Worm (Caenorhabditis elegans) whole organism, L1 larva: ENCODE measurements around the gene C35C5.8.

Experiments used
- C04F5.9 ChIP-seq: sonication (generic microtip); optimal IDR thresholded peaks from 2 replicates; lab custom pipeline; 2016; ENCODE audit warnings: missing genetic modification characterization, missing compliant biosample characterization
- C16A3.4 ChIP-seq: fragments of 150-350 bp; optimal IDR thresholded peaks from 2 replicates; lab custom pipeline; 2014; ENCODE audit warnings: missing biosample characterization, missing genetic modification characterization
- F16B12.6 ChIP-seq: fragments of 150-350 bp; optimal IDR thresholded peaks from 2 replicates; lab custom pipeline; 2014; ENCODE audit warnings: missing biosample characterization, missing genetic modification characterization
- Y116A8C.19 ChIP-seq: sonication (generic microtip); optimal IDR thresholded peaks from 2 replicates; lab custom pipeline; 2016; ENCODE audit warnings: missing compliant biosample characterization, missing genetic modification characterization, borderline replicate concordance
- blmp-1 ChIP-seq: fragments of 150-350 bp; optimal IDR thresholded peaks from 2 replicates; lab custom pipeline; 2014; ENCODE audit warnings: missing biosample characterization, missing genetic modification characterization
- ceh-8 ChIP-seq: fragments of 200-800 bp; sonication (Bioruptor generic); optimal IDR thresholded peaks from 2 replicates; lab custom pipeline; 2018; ENCODE audit warnings: mild to moderate bottlenecking, missing genetic modification characterization, moderate library complexity, missing compliant biosample characterization
- ceh-88 ChIP-seq: fragments of 200-800 bp; sonication (Bioruptor generic); IDR thresholded peaks from 2 replicates; pipeline ENCODE4 v1.3.6; 2022; ENCODE audit warnings: missing genetic modification characterization, missing compliant biosample characterization
- ces-1 ChIP-seq: fragments of 150-350 bp; optimal IDR thresholded peaks from 2 replicates; lab custom pipeline; 2014; ENCODE audit warnings: missing biosample characterization, missing genetic modification reagents, missing genetic modification characterization
- efl-1 ChIP-seq, 4 experiments: fragments of 150-350 bp; optimal IDR thresholded peaks in 3 of 4; peaks in 1 of 4; 1 replicate in 1 of 4; 2 replicates in 3 of 4; lab custom pipeline; 2014; ENCODE audit warnings: missing biosample characterization in 2 of 4, missing genetic modification characterization in 2 of 4, missing genetic modification reagents in 2 of 4
- efl-3 ChIP-seq: fragments of 200-800 bp; sonication (Bioruptor generic); optimal IDR thresholded peaks from 2 replicates; lab custom pipeline; 2018; ENCODE audit warnings: mild to moderate bottlenecking, missing genetic modification characterization, missing compliant biosample characterization
- egl-13 ChIP-seq: sonication (generic microtip); optimal IDR thresholded peaks from 2 replicates; lab custom pipeline; 2016; ENCODE audit warnings: missing genotype, missing genetic modification reagents, missing genetic modification characterization, missing compliant biosample characterization
- elt-2 ChIP-seq: sonication (generic microtip); optimal IDR thresholded peaks from 2 replicates; lab custom pipeline; 2016; ENCODE audit warnings: missing genetic modification characterization, mild to moderate bottlenecking, inconsistent platforms, missing compliant biosample characterization, missing genetic modification reagents
- ets-5 ChIP-seq: fragments of 200-800 bp; sonication (Bioruptor generic); IDR thresholded peaks from 2 replicates; pipeline ENCODE4 v1.3.6; 2022; ENCODE audit warnings: missing genetic modification characterization, missing compliant biosample characterization
- fkh-4 ChIP-seq: sonication (generic microtip); optimal IDR thresholded peaks from 2 replicates; lab custom pipeline; 2016; ENCODE audit warnings: missing compliant biosample characterization, missing genetic modification characterization, borderline replicate concordance
- lin-13 ChIP-seq: fragments of 150-350 bp; optimal IDR thresholded peaks from 2 replicates; lab custom pipeline; 2014; ENCODE audit warnings: missing biosample characterization, missing genetic modification reagents, missing genetic modification characterization
- lin-14 ChIP-seq: fragments of 200-800 bp; sonication (Bioruptor generic); optimal IDR thresholded peaks from 2 replicates; lab custom pipeline; 2018; ENCODE audit warnings: mild to moderate bottlenecking, missing genetic modification characterization, moderate library complexity, missing compliant biosample characterization
- lin-15B ChIP-seq: fragments of 150-350 bp; sonication (generic microtip); optimal IDR thresholded peaks from 3 replicates; lab custom pipeline; 2014; ENCODE audit warnings: missing biosample characterization, missing genetic modification characterization
- lin-35 ChIP-seq, 2 experiments: fragments of 150-350 bp; optimal IDR thresholded peaks; 2 replicates each; lab custom pipeline; 2014; ENCODE audit warnings: missing biosample characterization in 2 of 2, missing genetic modification characterization in 2 of 2, missing genetic modification reagents in 2 of 2
- lin-39 ChIP-seq: fragments of 150-350 bp; optimal IDR thresholded peaks from 2 replicates; lab custom pipeline; 2014; ENCODE audit warnings: missing biosample characterization, missing genetic modification reagents, missing genetic modification characterization
- lsy-2 ChIP-seq, 2 experiments: fragments of 150-350 bp; optimal IDR thresholded peaks; 2 replicates each; lab custom pipeline; 2014; ENCODE audit warnings: missing biosample characterization in 2 of 2, missing genetic modification characterization in 2 of 2
- mef-2 ChIP-seq: fragments of 150-350 bp; optimal IDR thresholded peaks from 2 replicates; lab custom pipeline; 2014; ENCODE audit warnings: missing biosample characterization, missing genetic modification characterization
- nhr-11 ChIP-seq: fragments of 150-350 bp; optimal IDR thresholded peaks from 2 replicates; lab custom pipeline; 2014; ENCODE audit warnings: missing biosample characterization, missing genetic modification characterization
- nhr-12 ChIP-seq: sonication (generic microtip); optimal IDR thresholded peaks from 2 replicates; lab custom pipeline; 2017; ENCODE audit warnings: missing biosample characterization, missing genetic modification characterization
- nhr-19 ChIP-seq: fragments of 200-800 bp; sonication (Bioruptor generic); conservative IDR thresholded peaks from 2 replicates; pipeline ENCODE4 v1.3.6; 2022; ENCODE audit warnings: missing genetic modification characterization, missing compliant biosample characterization
- nhr-20 ChIP-seq: sonication (generic microtip); optimal IDR thresholded peaks from 2 replicates; lab custom pipeline; 2016; ENCODE audit warnings: mild to moderate bottlenecking, missing genetic modification characterization, missing compliant biosample characterization
- nhr-237 ChIP-seq: fragments of 150-350 bp; optimal IDR thresholded peaks from 2 replicates; lab custom pipeline; 2014; ENCODE audit warnings: missing biosample characterization, missing genetic modification characterization
- nhr-28 ChIP-seq: fragments of 150-350 bp; optimal IDR thresholded peaks from 2 replicates; lab custom pipeline; 2014; ENCODE audit warnings: missing biosample characterization, missing genetic modification characterization
- nhr-47 ChIP-seq: sonication (generic microtip); optimal IDR thresholded peaks from 2 replicates; lab custom pipeline; 2016; ENCODE audit warnings: mild to moderate bottlenecking, missing genetic modification characterization, moderate library complexity, missing compliant biosample characterization
- nhr-71 ChIP-seq: sonication (generic microtip); optimal IDR thresholded peaks from 2 replicates; lab custom pipeline; 2016; ENCODE audit warnings: mild to moderate bottlenecking, missing genetic modification characterization, moderate library complexity, missing compliant biosample characterization
- nhr-77 ChIP-seq: fragments of 150-350 bp; optimal IDR thresholded peaks from 2 replicates; lab custom pipeline; 2014; ENCODE audit warnings: missing biosample characterization, missing genetic modification characterization
- nhr-84 ChIP-seq: sonication (generic microtip); optimal IDR thresholded peaks from 2 replicates; lab custom pipeline; 2017; ENCODE audit warnings: missing biosample characterization, missing genetic modification characterization
- nhr-90 ChIP-seq: sonication (generic microtip); optimal IDR thresholded peaks from 2 replicates; lab custom pipeline; 2016; ENCODE audit warnings: mild to moderate bottlenecking, missing genetic modification characterization, missing compliant biosample characterization; ENCODE audit not compliant: poor library complexity
- pag-3 ChIP-seq: sonication (generic microtip); optimal IDR thresholded peaks from 2 replicates; lab custom pipeline; 2017; ENCODE audit warnings: missing genetic modification characterization, mild to moderate bottlenecking, missing compliant biosample characterization, antibody characterized with exemption, borderline replicate concordance; ENCODE audit not compliant: insufficient read depth
- pax-3 ChIP-seq: fragments of 200-800 bp; sonication (Bioruptor generic); optimal IDR thresholded peaks from 2 replicates; lab custom pipeline; 2018; ENCODE audit warnings: mild to moderate bottlenecking, missing genetic modification characterization, moderate library complexity, missing compliant biosample characterization
- pqm-1 ChIP-seq: sonication (generic microtip); optimal IDR thresholded peaks from 3 replicates; lab custom pipeline; 2017; ENCODE audit warnings: missing biosample characterization, missing genetic modification characterization
- skn-1 ChIP-seq: fragments of 150-350 bp; optimal IDR thresholded peaks from 2 replicates; lab custom pipeline; 2014; ENCODE audit warnings: missing biosample characterization, missing genetic modification characterization
- sptf-1 ChIP-seq: fragments of 150-350 bp; optimal IDR thresholded peaks from 2 replicates; lab custom pipeline; 2014; ENCODE audit warnings: missing biosample characterization, missing genetic modification characterization
- swsn-7 ChIP-seq: sonication (generic microtip); optimal IDR thresholded peaks from 2 replicates; lab custom pipeline; 2016; ENCODE audit warnings: missing genetic modification characterization, missing compliant biosample characterization
- tbx-2 ChIP-seq: sonication (generic microtip); optimal IDR thresholded peaks from 2 replicates; lab custom pipeline; 2016; ENCODE audit warnings: missing genetic modification characterization, missing compliant biosample characterization
- tlp-1 ChIP-seq: fragments of 150-350 bp; optimal IDR thresholded peaks from 2 replicates; lab custom pipeline; 2014; ENCODE audit warnings: missing biosample characterization, missing genetic modification characterization
- unc-130 ChIP-seq: fragments of 150-350 bp; optimal IDR thresholded peaks from 2 replicates; lab custom pipeline; 2017; ENCODE audit warnings: missing biosample characterization, missing genetic modification characterization, inconsistent platforms
- unc-98 ChIP-seq: fragments of 200-800 bp; sonication (Bioruptor generic); IDR thresholded peaks from 2 replicates; pipeline ENCODE4 v1.3.6; 2022; ENCODE audit warnings: missing genetic modification characterization, missing compliant biosample characterization
- xbp-1 ChIP-seq: sonication (generic microtip); optimal IDR thresholded peaks from 2 replicates; lab custom pipeline; 2016; ENCODE audit warnings: missing genetic modification characterization, missing compliant biosample characterization
- zip-4 ChIP-seq: fragments of 200-800 bp; sonication (Bioruptor generic); optimal IDR thresholded peaks from 2 replicates; lab custom pipeline; 2018; ENCODE audit warnings: mild to moderate bottlenecking, missing genetic modification characterization, moderate library complexity, missing compliant biosample characterization
- ztf-4 ChIP-seq: fragments of 150-350 bp; optimal IDR thresholded peaks from 2 replicates; lab custom pipeline; 2014; ENCODE audit warnings: missing biosample characterization, missing genetic modification characterization

The C35C5.8 gene

ce11 chrX:11500589-11500988, 32.8 kb upstream of the C35C5.8 start:
- TF ChIP-seq elt-2 (tag; lab: Kevin White, UChicago), result peak; percentile 34
- TF ChIP-seq lin-35 (GFP tag; optimal IDR thresholded peaks at IDR 0.05; lab: Kevin White, UChicago), result no peak

ce11 chrX:11501967-11502366, 31.4 kb upstream of the C35C5.8 start, which contains the start of gene F29G6.1:
TSS of gene F29G6.1 (plus strand) at chrX:11502267.
- TF ChIP-seq egl-13 (tag; lab: Kevin White, UChicago) (no peak), nhr-90 (tag; lab: Kevin White, UChicago) (no peak), mef-2 (tag; lab: Kevin White, UChicago) (no peak), pag-3 (tag; lab: Kevin White, UChicago) (no peak), lin-35 (GFP tag; optimal IDR thresholded peaks at IDR 0.05; lab: Kevin White, UChicago) (no peak)

- TF ChIP-seq fkh-4 (tag; lab: Kevin White, UChicago) (no peak), pax-3 (tag; lab: Kevin White, UChicago) (no peak), nhr-47 (tag; lab: Kevin White, UChicago) (no peak), skn-1 (no peak), xbp-1 (tag; lab: Kevin White, UChicago) (no peak), ets-5 (GFP tag; lab: Robert Waterston, UW) (no peak), ztf-4 (tag; lab: Kevin White, UChicago) (no peak), C16A3.4 (tag; lab: Kevin White, UChicago) (no peak), unc-130 (tag; lab: Kevin White, UChicago) (no peak), nhr-11 (tag; lab: Kevin White, UChicago) (no peak), nhr-12 (tag; lab: Kevin White, UChicago) (no peak)
Measured at ce11 chrX:11507836-11508235, 25.6 kb upstream of the C35C5.8 start.

ce11 chrX:11509547-11509946, 23.8 kb upstream of the C35C5.8 start:
- no peak for TF ChIP-seq nhr-28 (tag; lab: Kevin White, UChicago)
- TF ChIP-seq blmp-1 (tag; lab: Kevin White, UChicago), result no peak
- TF ChIP-seq sptf-1 (tag; lab: Kevin White, UChicago), result no peak
- peak; percentile 80 for TF ChIP-seq elt-2 (tag; lab: Kevin White, UChicago)
- TF ChIP-seq egl-13 (tag; lab: Kevin White, UChicago), result no peak
- no peak for TF ChIP-seq zip-4 (GFP tag; lab: Kevin White, UChicago)
- TF ChIP-seq lin-39 (tag; lab: Kevin White, UChicago), result no peak
- no peak for TF ChIP-seq unc-130 (tag; lab: Kevin White, UChicago)
- no peak for TF ChIP-seq ceh-88 (GFP tag; lab: Robert Waterston, UW)
- no peak for TF ChIP-seq ceh-8 (GFP tag; lab: Kevin White, UChicago)
- TF ChIP-seq Y116A8C.19 (tag; lab: Kevin White, UChicago), result no peak
- no peak for TF ChIP-seq efl-1 (optimal IDR thresholded peaks at IDR 0.05; lab: Kevin White, UChicago)
- peak in 1 of 2 experiments; percentile 43 for TF ChIP-seq efl-1 (GFP tag; optimal IDR thresholded peaks at IDR 0.05 in 1 of 2; lab: Kevin White, UChicago)
- no peak for TF ChIP-seq nhr-19
- no peak for TF ChIP-seq nhr-11 (tag; lab: Kevin White, UChicago)
- no peak for TF ChIP-seq unc-98 (GFP tag; lab: Robert Waterston, UW)
- TF ChIP-seq C04F5.9 (tag; lab: Kevin White, UChicago), result no peak
- no peak for TF ChIP-seq ces-1 (GFP tag; lab: Kevin White, UChicago)
- TF ChIP-seq lsy-2 (tag; optimal IDR thresholded peaks at IDR 0.05; lab: Kevin White, UChicago), result no peak
- TF ChIP-seq tbx-2 (tag; lab: Kevin White, UChicago), result no peak
- no peak for TF ChIP-seq lin-15B
- TF ChIP-seq C16A3.4 (tag; lab: Kevin White, UChicago), result no peak
- TF ChIP-seq swsn-7 (tag; lab: Kevin White, UChicago), result no peak
- no peak for TF ChIP-seq nhr-12 (tag; lab: Kevin White, UChicago)
- TF ChIP-seq pqm-1 (tag; lab: Kevin White, UChicago), result peak; percentile 17
- no peak for TF ChIP-seq xbp-1 (tag; lab: Kevin White, UChicago)
- peak in 1 of 2 experiments; percentile 19 for TF ChIP-seq lin-35 (GFP tag; optimal IDR thresholded peaks at IDR 0.05; lab: Kevin White, UChicago)
- TF ChIP-seq nhr-84, result no peak
- no peak for TF ChIP-seq nhr-47 (tag; lab: Kevin White, UChicago)
- TF ChIP-seq lin-13 (GFP tag; lab: Kevin White, UChicago), result no peak
- TF ChIP-seq ets-5 (GFP tag; lab: Robert Waterston, UW), result no peak
- no peak for TF ChIP-seq pax-3 (tag; lab: Kevin White, UChicago)
- no peak for TF ChIP-seq efl-3 (GFP tag; lab: Kevin White, UChicago)
- no peak for TF ChIP-seq nhr-20 (tag; lab: Kevin White, UChicago)
- TF ChIP-seq nhr-71, result no peak
- TF ChIP-seq F16B12.6 (tag; lab: Kevin White, UChicago), result no peak
- no peak for TF ChIP-seq nhr-237 (tag; lab: Kevin White, UChicago)
- TF ChIP-seq tlp-1, result no peak
- TF ChIP-seq lin-14 (GFP tag; lab: Kevin White, UChicago), result peak; percentile 18
- TF ChIP-seq nhr-77 (tag; lab: Kevin White, UChicago), result no peak
